Worm (Caenorhabditis elegans): ENCODE measurements around the gene F35D11.1.

Gene F35D11.1

DNA sequence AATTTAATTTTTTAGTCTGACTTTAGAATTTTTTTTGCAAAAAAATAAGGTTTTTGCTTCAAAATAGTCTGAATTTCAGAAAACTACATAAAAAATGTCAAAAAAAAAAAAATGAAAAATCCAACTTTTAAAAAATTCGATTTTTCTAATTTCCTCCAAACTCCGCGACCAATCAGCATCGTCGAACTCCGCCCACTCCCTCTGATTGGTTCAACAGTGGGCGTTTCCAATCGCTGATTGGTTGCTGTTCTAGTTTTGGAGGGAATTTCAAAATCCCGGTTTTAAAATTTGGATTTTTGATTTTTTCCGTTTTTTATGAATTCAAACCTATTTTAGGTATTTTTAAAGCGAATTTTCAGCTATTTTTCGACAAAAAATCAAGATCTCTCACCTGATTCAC is 25.9 kb upstream of the F35D11.1 start:
- TF ChIP-seq egl-44 (GFP tag; IDR thresholded peaks at IDR 0.05) (no peak), nfyb-1 (GFP tag; IDR thresholded peaks at IDR 0.05) (peak; percentile 70; the same call in 1 of the 2 replicates)

DNA sequence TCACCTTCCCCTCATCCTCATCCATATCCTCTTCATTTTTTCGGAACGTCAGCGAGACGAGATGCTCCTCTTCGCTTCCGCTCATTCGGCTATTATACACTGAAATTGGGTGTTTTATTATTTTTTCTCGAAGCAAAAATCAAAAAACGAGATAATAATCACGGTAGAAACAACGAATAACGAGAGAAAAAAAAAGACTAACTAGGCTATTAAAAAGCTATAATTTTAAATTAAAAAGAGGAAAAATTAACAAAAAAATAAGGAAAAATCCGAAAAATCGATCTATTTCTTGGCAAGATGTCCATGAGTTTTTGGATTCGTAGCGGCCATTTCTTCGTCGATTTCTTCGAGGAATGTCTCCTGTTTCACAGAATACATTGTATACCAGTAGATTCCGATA is 25.4 kb upstream of the F35D11.1 start, which contains the start of gene ipla-1:
Gene ipla-1 (minus strand): TSS at position 101 of the 400 bp plus-strand sequence.
- no peak for TF ChIP-seq chd-7 (tag; optimal IDR thresholded peaks at IDR 0.05)
- no peak for TF ChIP-seq hmg-20 (GFP tag; IDR thresholded peaks at IDR 0.05)
- 0 out of 2 replicates have a peak, but pooled peaks have one; percentile 24 for TF ChIP-seq pbrm-1 (GFP tag; IDR thresholded peaks at IDR 0.05)
- no peak for TF ChIP-seq F23B12.7 (tag; optimal IDR thresholded peaks at IDR 0.05; ENCODE audit: insufficient read depth)

DNA sequence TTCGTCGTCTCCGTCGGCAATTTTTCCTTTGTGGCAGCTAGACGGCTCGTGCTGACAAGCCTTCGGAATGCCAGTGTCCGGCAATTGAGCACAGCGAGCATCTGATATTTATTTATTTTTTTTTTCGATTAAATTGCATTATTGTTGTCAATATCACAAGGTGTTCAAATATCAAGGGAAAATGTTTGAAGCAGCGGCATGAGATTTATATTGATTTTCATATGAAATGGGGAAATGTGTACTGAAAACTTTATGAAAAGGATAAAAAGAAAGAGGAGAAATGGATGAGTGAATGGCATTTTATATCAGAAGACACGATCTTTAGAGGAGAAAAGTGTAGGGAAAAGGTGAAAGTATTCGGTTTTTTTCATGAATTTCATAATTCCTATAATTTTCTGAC is 24.2 kb upstream of the F35D11.1 start, which contains the start of gene coa-3:
Gene coa-3 (minus strand): TSS at position 101 of the 400 bp plus-strand sequence.
- no peak for TF ChIP-seq him-1 (tag; optimal IDR thresholded peaks at IDR 0.05)

DNA sequence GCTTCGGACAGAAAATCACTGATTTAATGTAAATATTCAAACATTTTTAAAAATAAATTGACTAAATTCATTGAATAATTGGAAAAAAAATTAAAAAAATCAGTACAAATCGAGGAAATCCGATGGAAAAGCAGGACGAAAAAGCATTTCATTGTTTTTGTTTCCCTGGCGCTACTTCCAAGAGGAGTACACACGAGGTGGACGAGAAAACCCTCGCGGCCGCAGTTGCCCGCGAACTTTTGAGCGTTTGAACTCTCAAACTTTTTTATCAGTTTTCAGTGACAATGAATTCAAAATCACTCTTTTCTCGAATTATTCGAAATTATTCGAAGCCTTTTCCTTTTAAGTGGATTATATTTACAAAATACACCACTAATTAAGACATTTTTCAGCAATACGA is 23.7 kb upstream of the F35D11.1 start, which contains the start of gene F35D11.4:
Gene F35D11.4 (plus strand): TSS at position 393 of the 400 bp plus-strand sequence.
- TF ChIP-seq hrde-1 (tag; optimal IDR thresholded peaks at IDR 0.05; ENCODE audit: borderline replicate concordance) (no peak), Y67H2A.10 (GFP tag; conservative IDR thresholded peaks at IDR 0.05) (0 out of 2 replicates have a peak, but pooled peaks have one; percentile 21), T26A5.8 (tag; optimal IDR thresholded peaks at IDR 0.05) (no peak), hmg-1.2 (GFP tag; IDR thresholded peaks at IDR 0.05) (peak; percentile 46), F52B5.7 (tag; optimal IDR thresholded peaks at IDR 0.05) (no peak), somi-1 (GFP tag; optimal IDR thresholded peaks at IDR 0.05) (no peak), athp-1 (tag; optimal IDR thresholded peaks at IDR 0.05) (peak; percentile 46), hlh-26 (GFP tag; conservative IDR thresholded peaks at IDR 0.05) (no peak), pha-4 (tag; optimal IDR thresholded peaks at IDR 0.05) (no peak), zfh-2 (GFP tag; conservative IDR thresholded peaks at IDR 0.05) (no peak), nhr-80 (tag; optimal IDR thresholded peaks at IDR 0.05) (peak; percentile 29), lsl-1 (GFP tag; optimal IDR thresholded peaks at IDR 0.05) (peak; percentile 73), tlf-1 (GFP tag; optimal IDR thresholded peaks at IDR 0.05) (no peak), B0336.3 (GFP tag; IDR thresholded peaks at IDR 0.05) (peak; percentile 47; the same call in 1 of the 2 replicates), dpff-1 (tag; optimal IDR thresholded peaks at IDR 0.05) (no peak), nfyb-1 (GFP tag; IDR thresholded peaks at IDR 0.05) (no peak), repo-1 (tag; optimal IDR thresholded peaks at IDR 0.05) (no peak), fkh-3 (tag; optimal IDR thresholded peaks at IDR 0.05) (no peak), Y95B8A.8 (GFP tag; IDR thresholded peaks at IDR 0.05) (no peak), ets-4 (GFP tag; optimal IDR thresholded peaks at IDR 0.05) (no peak), cebp-2 (GFP tag; IDR thresholded peaks at IDR 0.05) (no peak), F23B12.7 (tag; optimal IDR thresholded peaks at IDR 0.05; ENCODE audit: insufficient read depth) (peak; percentile 31), pbrm-1 (GFP tag; IDR thresholded peaks at IDR 0.05) (0 out of 2 replicates have a peak, but pooled peaks have one; percentile 49), egl-18 (GFP tag; IDR thresholded peaks at IDR 0.05) (no peak), dox-1 (GFP tag; IDR thresholded peaks at IDR 0.05) (no peak), egrh-3 (GFP tag; IDR thresholded peaks at IDR 0.05) (peak; percentile 46; the same call in 1 of the 2 replicates), B0035.1 (tag; optimal IDR thresholded peaks at IDR 0.05) (no peak), lir-1 (GFP tag; conservative IDR thresholded peaks at IDR 0.05) (0 out of 2 replicates have a peak, but pooled peaks have one; percentile 51), xnd-1 (tag; optimal IDR thresholded peaks at IDR 0.05) (peak; percentile 64), attf-3 (GFP tag; conservative IDR thresholded peaks at IDR 0.05) (no peak; the same call in 1 of the 2 replicates), sdz-38 (tag; optimal IDR thresholded peaks at IDR 0.05) (no peak), K11D2.4 (GFP tag; IDR thresholded peaks at IDR 0.05) (peak; percentile 59; the same call in 1 of the 2 replicates), lin-35 (GFP tag; optimal IDR thresholded peaks at IDR 0.05) (peak in 2 of 3 experiments; percentile 23 to 80), F33H1.4 (GFP tag; IDR thresholded peaks at IDR 0.05) (peak; percentile 68), unc-130 (GFP tag; optimal IDR thresholded peaks at IDR 0.05) (peak; percentile 86), hmg-20 (GFP tag; IDR thresholded peaks at IDR 0.05) (no peak), ekl-4 (GFP tag; IDR thresholded peaks at IDR 0.05) (0 out of 2 replicates have a peak, but pooled peaks have one; percentile 12), B0261.1 (tag; optimal IDR thresholded peaks at IDR 0.05) (no peak), chd-7 (tag; optimal IDR thresholded peaks at IDR 0.05) (no peak), gei-17 (GFP tag; optimal IDR thresholded peaks at IDR 0.05) (no peak)

All from whole organism, young adult.